Fruit fly (Drosophila melanogaster) whole organism, pupa: ENCODE measurements around the gene CG5969.

ENCODE experiments used
- CG13204 ChIP-seq: fragments of 200-800 bp; sonication (Bioruptor generic); optimal IDR thresholded peaks from 2 replicates; lab custom pipeline; 2018; ENCODE audit warnings: missing biosample characterization, mild to moderate bottlenecking, missing genetic modification characterization, moderate library complexity
- CG32121 ChIP-seq: fragments of 200-800 bp; sonication (Bioruptor generic); IDR thresholded peaks from 2 replicates; pipeline ENCODE4 v1.3.6; 2022; ENCODE audit warnings: missing biosample characterization, missing genetic modification characterization
- CG8159 ChIP-seq: fragments of 200-800 bp; sonication (Bioruptor generic); optimal IDR thresholded peaks from 3 replicates; lab custom pipeline; 2018; ENCODE audit warnings: missing biosample characterization, mild to moderate bottlenecking, missing genetic modification characterization, moderate library complexity
- CG9948 ChIP-seq: fragments of 200-800 bp; sonication (Bioruptor generic); optimal IDR thresholded peaks from 2 replicates; lab custom pipeline; 2018; ENCODE audit warnings: missing biosample characterization, mild to moderate bottlenecking, missing genetic modification characterization, moderate library complexity
- Pif1A ChIP-seq: fragments of 200-800 bp; sonication (Bioruptor generic); optimal IDR thresholded peaks from 3 replicates; lab custom pipeline; 2016; ENCODE audit warnings: missing biosample characterization, missing genetic modification characterization
- Snoo ChIP-seq: fragments of 200-800 bp; sonication (Bioruptor generic); optimal IDR thresholded peaks from 3 replicates; lab custom pipeline; 2017; ENCODE audit warnings: missing biosample characterization, mild to moderate bottlenecking, missing genetic modification characterization, inconsistent platforms

DNA sequence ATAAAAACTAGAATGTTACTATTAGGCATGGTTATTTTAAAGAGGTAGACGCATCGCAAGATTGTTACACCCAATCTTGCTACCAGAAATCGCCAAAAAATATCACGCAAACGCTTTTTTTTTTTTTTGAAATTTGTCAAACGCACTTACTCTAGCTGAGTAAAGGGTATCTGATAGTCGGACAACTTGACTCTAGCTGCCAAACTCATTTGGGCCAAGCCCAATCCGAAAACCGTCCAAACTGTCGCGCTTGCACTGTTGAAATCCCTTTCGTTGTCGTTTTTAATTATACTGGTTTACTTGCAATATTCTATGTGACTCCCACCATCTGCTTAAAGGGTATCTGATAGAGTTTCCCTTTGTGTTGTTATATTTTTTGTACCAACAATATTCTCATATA lies 29.7 kb downstream of the CG5969 start:
- no peak for TF ChIP-seq CG32121 (GFP tag; lab: Robert Waterston, UW)
- no peak for TF ChIP-seq CG13204 (GFP tag; lab: Kevin White, UChicago)
- TF ChIP-seq CG9948 (tag; lab: Kevin White, UChicago) = no peak
- TF ChIP-seq Pif1A (GFP tag; lab: Kevin White, UChicago) = no peak
- no peak for TF ChIP-seq CG8159 (tag; lab: Kevin White, UChicago)
- TF ChIP-seq Snoo (tag; lab: Kevin White, UChicago) = no peak
